Worm (Caenorhabditis elegans) whole organism, L4 larva: ENCODE measurements around the gene C17H12.11.

Experiments used
- arid-1 ChIP-seq: fragments of 200-800 bp; sonication (Bioruptor generic); conservative IDR thresholded peaks from 2 replicates; pipeline ENCODE4 v1.3.6; 2022; ENCODE audit warnings: missing genetic modification reagents, missing genetic modification characterization, missing compliant biosample characterization
- ces-1 ChIP-seq: fragments of 150-350 bp; sonication (generic microtip); optimal IDR thresholded peaks from 4 replicates; lab custom pipeline; 2014; ENCODE audit warnings: missing biosample characterization, missing genetic modification reagents, missing genetic modification characterization
- dmd-9 ChIP-seq: fragments of 200-800 bp; sonication (Bioruptor generic); IDR thresholded peaks from 2 replicates; pipeline ENCODE4 v1.3.6; 2022; ENCODE audit warnings: missing genetic modification reagents, missing genetic modification characterization, missing compliant biosample characterization
- fkh-10 ChIP-seq: fragments of 150-350 bp; optimal IDR thresholded peaks from 2 replicates; lab custom pipeline; 2014; ENCODE audit warnings: missing biosample characterization, missing genetic modification reagents, missing genetic modification characterization
- lin-13 ChIP-seq: fragments of 150-350 bp; optimal IDR thresholded peaks from 2 replicates; lab custom pipeline; 2014; ENCODE audit warnings: missing biosample characterization, missing genetic modification reagents, missing genetic modification characterization
- lin-29 ChIP-seq: fragments of 200-800 bp; sonication (Bioruptor generic); IDR thresholded peaks from 2 replicates; pipeline ENCODE4 v1.3.6; 2022; ENCODE audit warnings: missing genetic modification reagents, missing genetic modification characterization, missing compliant biosample characterization
- lsy-2 ChIP-seq, 2 experiments: fragments of 150-350 bp in 1 of 2; sonication (generic microtip) in 1 of 2; optimal IDR thresholded peaks; 2 replicates each; lab custom pipeline; 2014 to 2017; ENCODE audit warnings: missing biosample characterization in 2 of 2, missing genetic modification characterization in 2 of 2
- nhr-11 ChIP-seq: fragments of 150-350 bp; optimal IDR thresholded peaks from 2 replicates; lab custom pipeline; 2014; ENCODE audit warnings: missing biosample characterization, missing genetic modification characterization
- nhr-25 ChIP-seq: sonication (generic microtip); optimal IDR thresholded peaks from 2 replicates; lab custom pipeline; 2017; ENCODE audit warnings: missing genetic modification characterization, mild to moderate bottlenecking, missing compliant biosample characterization, antibody characterized with exemption, moderate library complexity, borderline replicate concordance; ENCODE audit not compliant: insufficient read depth
- nhr-76 ChIP-seq: fragments of 150-350 bp; optimal IDR thresholded peaks from 2 replicates; lab custom pipeline; 2014; ENCODE audit warnings: missing biosample characterization, missing genetic modification characterization
- nhr-77 ChIP-seq: fragments of 150-350 bp; optimal IDR thresholded peaks from 2 replicates; lab custom pipeline; 2014; ENCODE audit warnings: missing biosample characterization, missing genetic modification characterization
- snpc-1.2 ChIP-seq: fragments of 200-800 bp; sonication (Bioruptor generic); IDR thresholded peaks from 2 replicates; pipeline ENCODE4 v1.3.6; 2022; ENCODE audit warnings: missing genetic modification reagents, missing genetic modification characterization, missing compliant biosample characterization

DNA sequence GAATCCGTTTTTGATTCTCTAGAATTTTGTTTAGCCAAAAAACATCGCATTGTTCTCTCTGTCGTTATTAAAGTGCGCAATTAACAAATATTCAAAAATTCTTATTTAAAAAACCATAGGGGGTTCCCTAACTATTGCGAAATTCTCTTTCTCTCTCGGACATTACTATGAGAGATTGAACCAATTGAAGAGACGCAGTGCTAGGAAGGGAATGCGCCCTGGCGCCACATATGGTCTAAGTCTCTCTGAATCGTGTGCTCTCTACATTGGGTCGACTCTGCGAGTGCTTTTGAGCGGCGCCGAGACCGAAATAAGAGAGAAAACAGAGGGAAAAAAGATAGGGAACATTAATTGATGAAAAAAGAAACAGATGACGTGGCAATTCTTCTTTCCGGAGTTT is 16.3 kb upstream of the C17H12.11 start:
- TF ChIP-seq lin-29 (GFP tag; lab: Robert Waterston, UW) (no peak), nhr-11 (tag; lab: Kevin White, UChicago) (no peak), nhr-76 (tag; lab: Kevin White, UChicago) (no peak), dmd-9 (GFP tag; lab: Robert Waterston, UW) (no peak), snpc-1.2 (GFP tag; lab: Robert Waterston, UW) (no peak), fkh-10 (GFP tag; lab: Kevin White, UChicago) (no peak), nhr-25 (tag; lab: Kevin White, UChicago) (peak; percentile 22), lin-13 (GFP tag; lab: Kevin White, UChicago) (peak; percentile 37), arid-1 (GFP tag; lab: Robert Waterston, UW) (peak; percentile 49; the same call in 1 of the 2 replicates), lsy-2 (tag; optimal IDR thresholded peaks at IDR 0.05; lab: Kevin White, UChicago) (peak in 1 of 2 experiments; percentile 76), ces-1 (GFP tag; lab: Kevin White, UChicago) (no peak), nhr-77 (no peak)
